Fruit fly (Drosophila melanogaster) whole organism, prepupa: ENCODE data around the gene COX7AL2.

Experiments used
- CG10631 ChIP-seq: fragments of 200-800 bp; sonication (Bioruptor generic); optimal IDR thresholded peaks from 2 replicates; lab custom pipeline; 2016; ENCODE audit warnings: missing biosample characterization, missing genetic modification characterization
- CG10669 ChIP-seq: fragments of 200-800 bp; sonication (Bioruptor generic); optimal IDR thresholded peaks from 3 replicates; lab custom pipeline; 2018; ENCODE audit warnings: missing biosample characterization, mild to moderate bottlenecking, missing genetic modification characterization, moderate library complexity
- CG11294 ChIP-seq: fragments of 200-800 bp; sonication (Bioruptor generic); IDR thresholded peaks from 2 replicates; pipeline ENCODE4 v1.3.6; 2022; ENCODE audit warnings: missing biosample characterization, missing genetic modification characterization
- CG11902 ChIP-seq: fragments of 200-800 bp; sonication (Bioruptor generic); optimal IDR thresholded peaks from 3 replicates; lab custom pipeline; 2016; ENCODE audit warnings: missing biosample characterization, missing genetic modification characterization
- CG15336 ChIP-seq: fragments of 200-800 bp; sonication (Bioruptor generic); IDR thresholded peaks from 2 replicates; pipeline ENCODE4 v1.3.6; 2022; ENCODE audit warnings: missing biosample characterization, missing genetic modification characterization
- CG16779 ChIP-seq: fragments of 200-800 bp; sonication (Bioruptor generic); optimal IDR thresholded peaks from 3 replicates; lab custom pipeline; 2017; ENCODE audit warnings: missing biosample characterization, mild to moderate bottlenecking, missing genetic modification characterization
- CG3032 ChIP-seq: fragments of 200-800 bp; optimal IDR thresholded peaks from 2 replicates; lab custom pipeline; 2019; ENCODE audit warnings: missing biosample characterization, mild to moderate bottlenecking, missing genetic modification characterization, moderate library complexity
- CG3919 ChIP-seq: fragments of 200-800 bp; sonication (Bioruptor generic); optimal IDR thresholded peaks from 3 replicates; lab custom pipeline; 2016; ENCODE audit warnings: missing biosample characterization, missing genetic modification characterization
- CG4318 ChIP-seq: fragments of 200-800 bp; sonication (Bioruptor generic); optimal IDR thresholded peaks from 3 replicates; lab custom pipeline; 2017; ENCODE audit warnings: missing biosample characterization, mild to moderate bottlenecking, missing genetic modification characterization
- CG6163 ChIP-seq: fragments of 200-800 bp; sonication (Bioruptor generic); IDR thresholded peaks from 3 replicates; pipeline ENCODE4 v1.3.6; 2022; ENCODE audit warnings: missing biosample characterization, missing genetic modification characterization
- CG6276 ChIP-seq: fragments of 200-800 bp; sonication (Bioruptor generic); optimal IDR thresholded peaks from 2 replicates; lab custom pipeline; 2017; ENCODE audit warnings: missing biosample characterization, mild to moderate bottlenecking, missing genetic modification characterization
- CG6792 ChIP-seq: fragments of 200-800 bp; sonication (Bioruptor generic); optimal IDR thresholded peaks from 3 replicates; lab custom pipeline; 2016; ENCODE audit warnings: missing biosample characterization, missing genetic modification characterization
- CG6808 ChIP-seq: fragments of 200-800 bp; sonication (Bioruptor generic); optimal IDR thresholded peaks from 3 replicates; lab custom pipeline; 2017; ENCODE audit warnings: missing biosample characterization, missing genetic modification characterization, mild to moderate bottlenecking, moderate library complexity, missing genetic modification reagents
- CG6854 ChIP-seq: fragments of 200-800 bp; sonication (Bioruptor generic); optimal IDR thresholded peaks from 2 replicates; lab custom pipeline; 2017; ENCODE audit warnings: missing biosample characterization, mild to moderate bottlenecking, missing genetic modification characterization
- CG7368 ChIP-seq: fragments of 200-800 bp; sonication (Bioruptor generic); optimal IDR thresholded peaks from 3 replicates; lab custom pipeline; 2016; ENCODE audit warnings: missing biosample characterization, missing genetic modification characterization
- CG8119 ChIP-seq: fragments of 200-800 bp; sonication (Bioruptor generic); IDR thresholded peaks from 3 replicates; pipeline ENCODE4 v1.3.6; 2022; ENCODE audit warnings: missing biosample characterization, missing genetic modification characterization
- Eip78C ChIP-seq: fragments of 200-800 bp; sonication (Bioruptor generic); peaks from one replicate; lab custom pipeline; 2016; ENCODE audit warnings: missing biosample characterization, missing genetic modification characterization
- Eip93F ChIP-seq: fragments of 200-800 bp; sonication (Bioruptor generic); optimal IDR thresholded peaks from 2 replicates; lab custom pipeline; 2016; ENCODE audit warnings: missing biosample characterization, mild to moderate bottlenecking, missing genetic modification characterization
- Ets96B ChIP-seq: fragments of 200-800 bp; optimal IDR thresholded peaks from 2 replicates; lab custom pipeline; 2019; ENCODE audit warnings: missing biosample characterization, mild to moderate bottlenecking, missing genetic modification characterization, moderate library complexity
- Gug ChIP-seq: fragments of 200-800 bp; sonication (Bioruptor generic); IDR thresholded peaks from 2 replicates; pipeline ENCODE4 v1.3.6; 2022; ENCODE audit warnings: missing biosample characterization, missing genetic modification characterization
- Hr38 ChIP-seq: sonication (Bioruptor generic); optimal IDR thresholded peaks from 2 replicates; lab custom pipeline; 2016; ENCODE audit warnings: missing biosample characterization, missing genetic modification characterization
- Hr39 ChIP-seq: fragments of 200-800 bp; sonication (Bioruptor generic); optimal IDR thresholded peaks from 2 replicates; lab custom pipeline; 2016; ENCODE audit warnings: missing biosample characterization, missing genetic modification characterization
- Hr4 ChIP-seq: fragments of 200-800 bp; sonication (Bioruptor generic); optimal IDR thresholded peaks from 3 replicates; lab custom pipeline; 2016; ENCODE audit warnings: missing biosample characterization, missing genetic modification characterization
- Lpt ChIP-seq: fragments of 200-800 bp; sonication (Bioruptor generic); optimal IDR thresholded peaks from 3 replicates; lab custom pipeline; 2016; ENCODE audit warnings: missing biosample characterization, missing genetic modification characterization
- OdsH ChIP-seq: fragments of 200-800 bp; sonication (Bioruptor generic); optimal IDR thresholded peaks from 3 replicates; lab custom pipeline; 2016; ENCODE audit warnings: missing biosample characterization, missing genetic modification characterization
- Smox ChIP-seq: fragments of 200-800 bp; sonication (Bioruptor generic); optimal IDR thresholded peaks from 3 replicates; lab custom pipeline; 2016; ENCODE audit warnings: missing biosample characterization, missing genetic modification characterization
- Sox102F ChIP-seq: fragments of 200-800 bp; sonication (Bioruptor generic); optimal IDR thresholded peaks from 2 replicates; lab custom pipeline; 2016; ENCODE audit warnings: missing biosample characterization, mild to moderate bottlenecking, missing genetic modification characterization
- Sox14 ChIP-seq: fragments of 200-800 bp; sonication (Bioruptor generic); optimal IDR thresholded peaks from 3 replicates; lab custom pipeline; 2016; ENCODE audit warnings: missing biosample characterization, missing genetic modification characterization
- achi ChIP-seq: fragments of 200-800 bp; sonication (Bioruptor generic); optimal IDR thresholded peaks from 3 replicates; lab custom pipeline; 2016; ENCODE audit warnings: missing biosample characterization, missing genetic modification characterization
- dac ChIP-seq: fragments of 200-800 bp; sonication (Bioruptor generic); optimal IDR thresholded peaks from 2 replicates; lab custom pipeline; 2017; ENCODE audit warnings: missing biosample characterization, mild to moderate bottlenecking, missing genetic modification characterization
- dsx ChIP-seq: fragments of 200-800 bp; optimal IDR thresholded peaks from 3 replicates; lab custom pipeline; 2019; ENCODE audit warnings: missing biosample characterization, mild to moderate bottlenecking, missing genetic modification characterization, moderate library complexity; ENCODE audit not compliant: poor library complexity, severe bottlenecking
- eg ChIP-seq: fragments of 200-800 bp; sonication (Bioruptor generic); IDR thresholded peaks from 3 replicates; pipeline ENCODE4 v1.3.6; 2022; ENCODE audit warnings: missing biosample characterization, missing genetic modification characterization
- esn ChIP-seq: fragments of 200-800 bp; sonication (Bioruptor generic); optimal IDR thresholded peaks from 2 replicates; lab custom pipeline; 2016; ENCODE audit warnings: missing biosample characterization, mild to moderate bottlenecking, missing genetic modification characterization, moderate library complexity
- fd59A ChIP-seq: fragments of 200-800 bp; sonication (Bioruptor generic); optimal IDR thresholded peaks from 2 replicates; lab custom pipeline; 2017; ENCODE audit warnings: missing biosample characterization, mild to moderate bottlenecking, missing genetic modification characterization, missing genetic modification reagents
- fd85E ChIP-seq: fragments of 200-800 bp; sonication (Bioruptor generic); optimal IDR thresholded peaks from 3 replicates; lab custom pipeline; 2016; ENCODE audit warnings: missing biosample characterization, missing genetic modification characterization
- fkh ChIP-seq: fragments of 200-800 bp; sonication (Bioruptor generic); optimal IDR thresholded peaks from 3 replicates; lab custom pipeline; 2017; ENCODE audit warnings: missing biosample characterization, mild to moderate bottlenecking, missing genetic modification characterization, moderate library complexity
- lz ChIP-seq: fragments of 200-800 bp; sonication (Bioruptor generic); optimal IDR thresholded peaks from 3 replicates; lab custom pipeline; 2016; ENCODE audit warnings: missing biosample characterization, missing genetic modification characterization
- net ChIP-seq: fragments of 200-800 bp; sonication (Bioruptor generic); optimal IDR thresholded peaks from 3 replicates; lab custom pipeline; 2016; ENCODE audit warnings: missing biosample characterization, missing genetic modification characterization
- spab ChIP-seq: fragments of 200-800 bp; sonication (Bioruptor generic); optimal IDR thresholded peaks from 2 replicates; lab custom pipeline; 2017; ENCODE audit warnings: missing biosample characterization, mild to moderate bottlenecking, missing genetic modification characterization, missing genetic modification reagents
- ss ChIP-seq, 2 experiments: fragments of 200-800 bp; sonication (Bioruptor generic); optimal IDR thresholded peaks; 2 replicates in 1 of 2; 3 replicates in 1 of 2; lab custom pipeline; 2017 to 2018; ENCODE audit warnings: mild to moderate bottlenecking in 2 of 2, missing biosample characterization in 2 of 2, missing genetic modification characterization in 2 of 2, moderate library complexity in 1 of 2
- svp ChIP-seq: fragments of 200-800 bp; sonication (Bioruptor generic); peaks from one replicate; lab custom pipeline; 2016; ENCODE audit warnings: missing biosample characterization, missing genetic modification characterization
- vri ChIP-seq: fragments of 200-800 bp; sonication (Bioruptor generic); optimal IDR thresholded peaks from 3 replicates; lab custom pipeline; 2016; ENCODE audit warnings: missing biosample characterization, mild to moderate bottlenecking, missing genetic modification characterization

COX7AL2 gene

DNA sequence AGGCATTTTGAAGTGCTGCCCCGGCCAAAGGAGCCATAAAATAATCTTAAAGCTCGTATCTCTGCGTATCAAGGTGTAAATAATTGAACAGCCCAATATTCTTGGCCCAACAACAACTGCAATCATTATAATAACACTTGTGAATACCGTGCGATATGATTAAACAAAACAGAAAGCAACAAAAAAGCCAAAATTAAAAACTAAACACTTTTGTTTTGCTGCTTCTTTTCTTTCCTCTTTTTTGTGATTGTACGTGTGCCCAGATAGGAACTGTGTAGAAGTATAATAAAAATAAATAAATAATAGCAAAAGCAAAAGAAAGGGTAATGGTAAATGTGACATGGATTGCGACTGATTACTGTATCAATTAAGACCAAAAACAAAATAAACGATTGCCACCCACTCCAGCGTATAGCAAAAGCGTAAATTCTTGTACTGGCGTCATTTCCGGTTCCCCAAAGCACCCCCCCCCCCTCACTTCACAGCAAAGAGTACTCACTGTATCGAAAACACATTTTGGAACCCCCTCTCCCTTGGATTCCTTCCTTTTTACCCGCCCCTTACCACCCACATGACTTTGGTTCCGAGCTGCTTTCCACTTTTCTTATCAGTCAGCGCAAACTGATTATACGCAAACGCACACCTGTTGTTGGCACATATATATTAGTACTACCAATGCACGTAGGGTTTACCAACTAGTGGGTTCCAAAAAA is 26.2 kb downstream of the COX7AL2 start:
- no peak for TF ChIP-seq CG15336 (GFP tag; lab: Robert Waterston, UW)
- TF ChIP-seq CG7368 = no peak
- TF ChIP-seq CG8119 (GFP tag; lab: Robert Waterston, UW) = no peak
- no peak for TF ChIP-seq Hr4 (GFP tag; lab: Kevin White, UChicago)
- no peak for TF ChIP-seq Gug (GFP tag; lab: Robert Waterston, UW)
- peak; percentile 68 for TF ChIP-seq fkh
- TF ChIP-seq CG6854 (GFP tag; lab: Kevin White, UChicago) = peak; percentile 26
- no peak for TF ChIP-seq OdsH (GFP tag; lab: Kevin White, UChicago)
- TF ChIP-seq vri = peak; percentile 58
- TF ChIP-seq Eip78C = peak; percentile 28
- TF ChIP-seq Hr38 (GFP tag; lab: Kevin White, UChicago) = no peak

dm6 chr2L:2168894-2169456 is 28.7 kb downstream of the COX7AL2 start:
- TF ChIP-seq Eip78C = peak; percentile 29
- TF ChIP-seq Lpt = peak; percentile 4
- TF ChIP-seq Sox102F (GFP tag; lab: Kevin White, UChicago) = no peak
- TF ChIP-seq ss (GFP tag; optimal IDR thresholded peaks at IDR 0.05; lab: Kevin White, UChicago) = peak in 1 of 2 experiments; percentile 32
- no peak for TF ChIP-seq Ets96B
- 0 out of 3 replicates have a peak, but pooled peaks have one; percentile 5 for TF ChIP-seq CG6163
- peak; percentile 43 for TF ChIP-seq svp (GFP tag; lab: Kevin White, UChicago)
- TF ChIP-seq, all 60 proteins: peak for 5

DNA sequence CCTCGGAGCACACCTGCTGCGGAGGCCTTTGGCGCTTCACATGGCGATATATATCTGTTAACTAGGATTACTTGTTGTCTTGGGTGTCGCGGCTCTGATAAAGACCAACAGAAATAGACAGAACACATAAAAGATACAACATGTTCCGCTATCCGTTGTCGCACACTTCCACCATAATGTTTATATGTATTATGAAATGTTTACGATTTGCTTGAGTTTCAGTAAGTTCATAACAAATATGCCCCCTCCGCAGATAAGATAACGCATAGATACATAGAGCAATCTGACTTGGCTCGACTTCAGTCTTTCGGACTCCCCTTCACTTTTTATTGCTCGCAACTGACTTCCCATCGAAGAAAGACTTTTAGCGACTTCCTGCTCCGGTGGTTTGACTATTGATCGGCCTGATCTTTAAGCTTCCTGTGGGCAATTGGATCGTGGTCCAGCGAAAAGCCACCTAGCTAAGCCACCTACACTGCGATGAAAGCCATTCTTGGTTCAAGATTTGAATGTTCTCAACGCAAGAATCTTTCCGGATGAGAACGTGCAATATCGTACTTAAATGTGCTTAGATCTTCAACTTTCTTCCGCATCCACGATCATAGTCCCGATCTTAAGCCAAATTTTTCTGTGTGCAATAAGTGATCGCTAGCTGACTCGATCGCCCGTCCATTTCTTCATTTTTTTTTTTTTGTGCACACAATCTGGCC is 29.4 kb downstream of the COX7AL2 start:
- TF ChIP-seq Hr39 (GFP tag; lab: Kevin White, UChicago) (no peak), CG6163 (peak; percentile 90), Hr38 (GFP tag; lab: Kevin White, UChicago) (no peak), fd59A (peak; percentile 66), CG6854 (GFP tag; lab: Kevin White, UChicago) (no peak), Eip93F (GFP tag; lab: Kevin White, UChicago) (no peak), CG7368 (peak; percentile 49), Hr4 (GFP tag; lab: Kevin White, UChicago) (peak; percentile 63), CG16779 (tag; lab: Kevin White, UChicago) (no peak), eg (GFP tag; lab: Robert Waterston, UW) (peak; percentile 81), Lpt (peak; percentile 81), OdsH (GFP tag; lab: Kevin White, UChicago) (peak; percentile 44), CG6792 (no peak), CG10631 (GFP tag; lab: Kevin White, UChicago) (peak; percentile 80), CG11294 (GFP tag; lab: Robert Waterston, UW) (peak; percentile 70), CG3032 (tag; lab: Kevin White, UChicago) (peak; percentile 66), CG11902 (GFP tag; lab: Kevin White, UChicago) (no peak), vri (peak; percentile 69), net (GFP tag; lab: Kevin White, UChicago) (peak; percentile 57), CG6808 (GFP tag; lab: Kevin White, UChicago) (peak; percentile 48), CG15336 (GFP tag; lab: Robert Waterston, UW) (peak; percentile 77), CG10669 (peak; percentile 64), spab (GFP tag; lab: Kevin White, UChicago) (peak; percentile 59), Gug (GFP tag; lab: Robert Waterston, UW) (peak; percentile 79), CG6276 (GFP tag; lab: Kevin White, UChicago) (peak; percentile 83), CG4318 (GFP tag; lab: Kevin White, UChicago) (peak; percentile 79), Sox14 (GFP tag; lab: Kevin White, UChicago) (peak; percentile 61), Ets96B (peak; percentile 75), achi (GFP tag; lab: Kevin White, UChicago) (peak; percentile 70), lz (GFP tag; lab: Kevin White, UChicago) (peak; percentile 4), CG8119 (GFP tag; lab: Robert Waterston, UW) (peak; percentile 47; the same call in 2 of the 3 replicates), esn (GFP tag; lab: Kevin White, UChicago) (no peak), svp (GFP tag; lab: Kevin White, UChicago) (peak; percentile 47), dac (GFP tag; lab: Kevin White, UChicago) (no peak), dsx (GFP tag; lab: Kevin White, UChicago) (peak; percentile 43), Smox (GFP tag; lab: Kevin White, UChicago) (no peak), CG3919 (GFP tag; lab: Kevin White, UChicago) (peak; percentile 81), ss (GFP tag; optimal IDR thresholded peaks at IDR 0.05; lab: Kevin White, UChicago) (peak in 1 of 2 experiments; percentile 23), fd85E (GFP tag; lab: Kevin White, UChicago) (no peak)
